Fruit fly (Drosophila melanogaster) whole organism, embryonic: ENCODE data around the gene CG32087.

Source experiments
- Adf1 ChIP-seq: fragments of 200-800 bp; sonication (Bioruptor generic); IDR thresholded peaks from 2 replicates; pipeline ENCODE4 v1.3.6; 2022; ENCODE audit warnings: missing biosample characterization, missing genetic modification characterization
- Atf6 ChIP-seq: fragments of 200-800 bp; sonication (Bioruptor generic); IDR thresholded peaks from 2 replicates; pipeline ENCODE4 v1.3.6; 2022; ENCODE audit warnings: missing biosample characterization, missing genetic modification characterization
- Bteb2 ChIP-seq: fragments of 200-800 bp; sonication (Bioruptor generic); optimal IDR thresholded peaks from 2 replicates; lab custom pipeline; 2016; ENCODE audit warnings: missing biosample characterization, missing genetic modification characterization
- CG10366 ChIP-seq: fragments of 200-800 bp; sonication (Bioruptor generic); IDR thresholded peaks from 2 replicates; pipeline ENCODE4 v1.3.6; 2022; ENCODE audit warnings: missing biosample characterization, missing genetic modification characterization
- CG11247 ChIP-seq: fragments of 200-800 bp; sonication (Bioruptor generic); IDR thresholded peaks from 2 replicates; pipeline ENCODE4 v1.3.6; 2022; ENCODE audit warnings: missing biosample characterization, missing genetic modification characterization
- CG12155 ChIP-seq: fragments of 200-800 bp; sonication (Bioruptor generic); optimal IDR thresholded peaks from 3 replicates; lab custom pipeline; 2016; ENCODE audit warnings: missing biosample characterization, missing genetic modification characterization
- CG12659 ChIP-seq: fragments of 200-800 bp; sonication (Bioruptor generic); optimal IDR thresholded peaks from 3 replicates; lab custom pipeline; 2017; ENCODE audit warnings: mild to moderate bottlenecking, missing biosample characterization, missing genetic modification reagents, missing genetic modification characterization
- CG14050 ChIP-seq: fragments of 200-800 bp; sonication (Bioruptor generic); IDR thresholded peaks from 3 replicates; pipeline ENCODE4 v1.3.6; 2022; ENCODE audit warnings: missing biosample characterization, missing genetic modification characterization
- CG15479 ChIP-seq: fragments of 200-800 bp; sonication (Bioruptor generic); optimal IDR thresholded peaks from 3 replicates; lab custom pipeline; 2019; ENCODE audit warnings: missing biosample characterization, mild to moderate bottlenecking, missing genetic modification characterization, moderate library complexity
- CG17186 ChIP-seq: fragments of 200-800 bp; sonication (Bioruptor generic); optimal IDR thresholded peaks from 3 replicates; lab custom pipeline; 2017; ENCODE audit warnings: missing biosample characterization, missing genetic modification reagents, missing genetic modification characterization
- CG17612 ChIP-seq: fragments of 200-800 bp; sonication (Bioruptor generic); IDR thresholded peaks from 2 replicates; pipeline ENCODE4 v1.3.6; 2022; ENCODE audit warnings: missing biosample characterization, missing genetic modification characterization
- CG1832 ChIP-seq: fragments of 200-800 bp; sonication (Bioruptor generic); optimal IDR thresholded peaks from 2 replicates; lab custom pipeline; 2017; ENCODE audit warnings: missing biosample characterization, mild to moderate bottlenecking, missing genetic modification characterization, inconsistent platforms
- CG18599 ChIP-seq: fragments of 200-800 bp; sonication (Bioruptor generic); optimal IDR thresholded peaks from 3 replicates; lab custom pipeline; 2017; ENCODE audit warnings: missing biosample characterization, missing genetic modification characterization, mild to moderate bottlenecking, moderate library complexity, missing genetic modification reagents
- CG2202 ChIP-seq: fragments of 200-800 bp; sonication (Bioruptor generic); optimal IDR thresholded peaks from 2 replicates; lab custom pipeline; 2018; ENCODE audit warnings: missing biosample characterization, mild to moderate bottlenecking, missing genetic modification characterization
- CG2712 ChIP-seq: fragments of 200-800 bp; optimal IDR thresholded peaks from 3 replicates; lab custom pipeline; 2019; ENCODE audit warnings: missing biosample characterization, mild to moderate bottlenecking, missing genetic modification characterization, moderate library complexity
- CG31388 ChIP-seq: fragments of 200-800 bp; sonication (Bioruptor generic); optimal IDR thresholded peaks from 2 replicates; lab custom pipeline; 2016; ENCODE audit warnings: missing biosample characterization, missing genetic modification characterization
- CG3995 ChIP-seq: fragments of 200-800 bp; sonication (Bioruptor generic); optimal IDR thresholded peaks from 3 replicates; lab custom pipeline; 2016; ENCODE audit warnings: missing biosample characterization, missing genetic modification characterization
- CG42726 ChIP-seq: fragments of 200-800 bp; sonication (Bioruptor generic); IDR thresholded peaks from 2 replicates; pipeline ENCODE4 v1.3.6; 2022; ENCODE audit warnings: missing biosample characterization, missing genetic modification characterization; ENCODE audit not compliant: partially characterized antibody
- CG6175 ChIP-seq: fragments of 200-800 bp; sonication (Bioruptor generic); IDR thresholded peaks from 3 replicates; pipeline ENCODE4 v1.3.6; 2022; ENCODE audit warnings: missing biosample characterization, missing genetic modification characterization
- CG7271 ChIP-seq: fragments of 200-800 bp; sonication (Bioruptor generic); optimal IDR thresholded peaks from 2 replicates; lab custom pipeline; 2018; ENCODE audit warnings: missing biosample characterization, mild to moderate bottlenecking, missing genetic modification characterization, moderate library complexity
- CG8359 ChIP-seq: fragments of 200-800 bp; sonication (Bioruptor generic); optimal IDR thresholded peaks from 2 replicates; lab custom pipeline; 2017; ENCODE audit warnings: missing biosample characterization, mild to moderate bottlenecking, missing genetic modification characterization, borderline replicate concordance
- CG8478 ChIP-seq: fragments of >200 bp; optimal IDR thresholded peaks from 2 replicates; lab custom pipeline; 2018
- D ChIP-seq, 2 experiments: fragments of 200-800 bp in 1 of 2; fragments of >200 bp in 1 of 2; sonication (Bioruptor generic) in 1 of 2; optimal IDR thresholded peaks; 2 replicates in 1 of 2; 3 replicates in 1 of 2; lab custom pipeline; 2017; ENCODE audit warnings: mild to moderate bottlenecking in 1 of 2, missing biosample characterization in 1 of 2, missing genetic modification characterization in 1 of 2, missing genetic modification reagents in 1 of 2
- D19B ChIP-seq: fragments of 200-800 bp; sonication (Bioruptor generic); optimal IDR thresholded peaks from 2 replicates; lab custom pipeline; 2017; ENCODE audit warnings: missing biosample characterization, mild to moderate bottlenecking, missing genetic modification characterization
- Dad ChIP-seq: fragments of 200-800 bp; sonication (Bioruptor generic); optimal IDR thresholded peaks from 3 replicates; lab custom pipeline; 2016; ENCODE audit warnings: missing biosample characterization, missing genetic modification characterization
- Dbx ChIP-seq: fragments of 200-800 bp; sonication (Bioruptor generic); IDR thresholded peaks from 3 replicates; pipeline ENCODE4 v1.3.6; 2022; ENCODE audit warnings: missing biosample characterization, missing genetic modification characterization
- E2f2 ChIP-seq: fragments of 200-800 bp; sonication (Bioruptor generic); IDR thresholded peaks from 2 replicates; pipeline ENCODE4 v1.3.6; 2022; ENCODE audit warnings: missing biosample characterization, missing genetic modification characterization
- ERR ChIP-seq: fragments of 200-800 bp; sonication (Bioruptor generic); optimal IDR thresholded peaks from 2 replicates; lab custom pipeline; 2016; ENCODE audit warnings: missing biosample characterization, missing genetic modification characterization
- Mad ChIP-seq: fragments of 200-800 bp; sonication (Bioruptor generic); optimal IDR thresholded peaks from 2 replicates; lab custom pipeline; 2016; ENCODE audit warnings: missing biosample characterization, missing genetic modification characterization
- Max ChIP-seq: fragments of 200-800 bp; sonication (Bioruptor generic); optimal IDR thresholded peaks from 2 replicates; lab custom pipeline; 2016; ENCODE audit warnings: missing biosample characterization, mild to moderate bottlenecking, missing genetic modification characterization
- Med ChIP-seq: fragments of 200-800 bp; sonication (Bioruptor generic); peaks from one replicate; lab custom pipeline; 2016; ENCODE audit warnings: missing biosample characterization, missing genetic modification characterization, mild to moderate bottlenecking, inconsistent platforms, moderate library complexity
- Ptx1 ChIP-seq: fragments of 200-800 bp; sonication (Bioruptor generic); IDR thresholded peaks from 2 replicates; pipeline ENCODE4 v1.3.6; 2022; ENCODE audit warnings: missing biosample characterization, missing genetic modification characterization
- Stat92E ChIP-seq, 3 experiments: fragments of >200 bp in 2 of 3; fragments of 200-800 bp in 1 of 3; sonication (Bioruptor generic) in 1 of 3; optimal IDR thresholded peaks; 2 replicates each; lab custom pipeline; 2017 to 2019; ENCODE audit warnings: missing biosample characterization in 3 of 3, missing genetic modification characterization in 3 of 3, mild to moderate bottlenecking in 1 of 3, moderate library complexity in 1 of 3
- abd-A ChIP-seq: fragments of 200-800 bp; sonication (Bioruptor generic); optimal IDR thresholded peaks from 3 replicates; lab custom pipeline; 2019; ENCODE audit warnings: missing biosample characterization, mild to moderate bottlenecking, missing genetic modification characterization, moderate library complexity
- ato ChIP-seq: fragments of 200-800 bp; sonication (Bioruptor generic); IDR thresholded peaks from 2 replicates; pipeline ENCODE4 v1.3.6; 2022; ENCODE audit warnings: missing biosample characterization, missing genetic modification characterization; ENCODE audit not compliant: partially characterized antibody
- bowl ChIP-seq: fragments of 200-800 bp; sonication (Bioruptor generic); IDR thresholded peaks from 2 replicates; pipeline ENCODE4 v1.3.6; 2022; ENCODE audit warnings: missing biosample characterization, missing genetic modification characterization
- dati ChIP-seq: fragments of 200-800 bp; sonication (Bioruptor generic); IDR thresholded peaks from 2 replicates; pipeline ENCODE4 v1.3.6; 2022; ENCODE audit warnings: missing biosample characterization, missing genetic modification characterization
- en ChIP-seq: fragments of 200-800 bp; sonication (Bioruptor generic); optimal IDR thresholded peaks from 2 replicates; lab custom pipeline; 2016; ENCODE audit warnings: missing biosample characterization, missing genetic modification characterization
- fd96Cb ChIP-seq: fragments of 200-800 bp; sonication (Bioruptor generic); optimal IDR thresholded peaks from 2 replicates; lab custom pipeline; 2018; ENCODE audit warnings: missing biosample characterization, mild to moderate bottlenecking, missing genetic modification characterization, moderate library complexity
- gfzf ChIP-seq: fragments of 200-800 bp; sonication (Bioruptor generic); optimal IDR thresholded peaks from 2 replicates; lab custom pipeline; 2016; ENCODE audit warnings: missing biosample characterization, mild to moderate bottlenecking, missing genetic modification characterization, moderate library complexity
- gsb-n ChIP-seq: fragments of 200-800 bp; sonication (Bioruptor generic); optimal IDR thresholded peaks from 3 replicates; lab custom pipeline; 2018; ENCODE audit warnings: missing biosample characterization, mild to moderate bottlenecking, missing genetic modification characterization
- lilli ChIP-seq: fragments of 200-800 bp; sonication (Bioruptor generic); optimal IDR thresholded peaks from 3 replicates; lab custom pipeline; 2016; ENCODE audit warnings: missing biosample characterization, missing genetic modification characterization
- lmd ChIP-seq: fragments of 200-800 bp; sonication (Bioruptor generic); IDR thresholded peaks from 2 replicates; pipeline ENCODE4 v1.3.6; 2022; ENCODE audit warnings: missing biosample characterization, missing genetic modification characterization
- mirr ChIP-seq: fragments of 200-800 bp; sonication (Bioruptor generic); optimal IDR thresholded peaks from 3 replicates; lab custom pipeline; 2018; ENCODE audit warnings: missing biosample characterization, mild to moderate bottlenecking, missing genetic modification characterization
- oc ChIP-seq: fragments of 200-800 bp; sonication (Bioruptor generic); optimal IDR thresholded peaks from 2 replicates; lab custom pipeline; 2018; ENCODE audit warnings: missing biosample characterization, mild to moderate bottlenecking, missing genetic modification characterization, moderate library complexity
- pros ChIP-seq: fragments of 200-800 bp; sonication (Bioruptor generic); optimal IDR thresholded peaks from 3 replicates; lab custom pipeline; 2019; ENCODE audit warnings: missing biosample characterization, mild to moderate bottlenecking, missing genetic modification characterization, moderate library complexity
- pum ChIP-seq: fragments of 200-800 bp; sonication (Bioruptor generic); optimal IDR thresholded peaks from 2 replicates; lab custom pipeline; 2016; ENCODE audit warnings: missing biosample characterization, missing genetic modification characterization
- ssp ChIP-seq: fragments of 200-800 bp; sonication (Bioruptor generic); IDR thresholded peaks from 2 replicates; pipeline ENCODE4 v1.3.6; 2022; ENCODE audit warnings: missing biosample characterization, missing genetic modification characterization
- trem ChIP-seq: fragments of 200-800 bp; optimal IDR thresholded peaks from 3 replicates; lab custom pipeline; 2019; ENCODE audit warnings: missing biosample characterization, mild to moderate bottlenecking, missing genetic modification characterization, moderate library complexity
- twi ChIP-seq: fragments of 200-800 bp; optimal IDR thresholded peaks from 2 replicates; lab custom pipeline; 2019; ENCODE audit warnings: missing biosample characterization, mild to moderate bottlenecking, missing genetic modification characterization, moderate library complexity
- vvl ChIP-seq: fragments of 200-800 bp; sonication (Bioruptor generic); IDR thresholded peaks from 2 replicates; pipeline ENCODE4 v1.3.6; 2022; ENCODE audit warnings: missing biosample characterization, missing genetic modification characterization
- zfh1 ChIP-seq: fragments of 200-800 bp; sonication (Bioruptor generic); IDR thresholded peaks from 3 replicates; pipeline ENCODE4 v1.3.6; 2022; ENCODE audit warnings: missing biosample characterization, missing genetic modification characterization

CG32087 gene

DNA sequence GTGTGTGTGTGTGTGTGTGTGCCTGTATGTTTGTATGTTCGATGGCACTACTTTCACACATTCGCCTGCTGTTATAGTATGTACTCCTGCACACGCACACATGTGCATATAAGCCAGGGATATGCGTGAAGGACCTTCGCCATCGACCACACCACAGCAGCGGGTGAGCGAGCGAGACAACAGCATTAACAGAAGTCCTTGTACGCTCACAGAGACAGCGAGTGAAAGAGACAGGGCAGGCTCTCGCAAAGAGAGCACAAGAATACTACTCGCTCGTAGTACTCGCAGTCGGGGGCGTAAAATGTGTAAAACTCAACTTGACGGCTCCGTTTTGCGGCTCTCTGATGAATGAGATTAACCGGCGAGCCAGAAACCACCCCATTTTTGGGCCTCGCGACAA is 33.0 kb downstream of the CG32087 start (continued):
- TF ChIP-seq Bteb2 (GFP tag; lab: Kevin White, UChicago) = no peak
- TF ChIP-seq Dbx (GFP tag; lab: Robert Waterston, UW) = no peak
- TF ChIP-seq abd-A (tag; lab: Kevin White, UChicago) = peak; percentile 13
- TF ChIP-seq CG2712 = no peak
- TF ChIP-seq fd96Cb (tag; lab: Kevin White, UChicago) = no peak
- TF ChIP-seq dati = no peak
- peak; percentile 70 for TF ChIP-seq CG8478
- TF ChIP-seq trem (tag; lab: Kevin White, UChicago) = peak; percentile 52
- TF ChIP-seq mirr = no peak
- no peak for TF ChIP-seq Ptx1
- TF ChIP-seq CG31388 (GFP tag; lab: Kevin White, UChicago) = no peak
- no peak for TF ChIP-seq CG17186 (GFP tag; lab: Kevin White, UChicago)
- TF ChIP-seq ssp (GFP tag; lab: Robert Waterston, UW) = no peak
- TF ChIP-seq ERR (GFP tag; lab: Kevin White, UChicago) = no peak
- no peak for TF ChIP-seq zfh1 (GFP tag; lab: Robert Waterston, UW)
- TF ChIP-seq CG42726 = no peak
- no peak for TF ChIP-seq gsb-n (tag; lab: Kevin White, UChicago)
- no peak for TF ChIP-seq CG3995 (GFP tag; lab: Kevin White, UChicago)
- TF ChIP-seq gfzf (GFP tag; lab: Kevin White, UChicago) = no peak
- TF ChIP-seq CG7271 (tag; lab: Kevin White, UChicago) = no peak
- TF ChIP-seq Dad (GFP tag; lab: Kevin White, UChicago) = no peak
- no peak for TF ChIP-seq Stat92E (GFP tag; optimal IDR thresholded peaks at IDR 0.05; lab: Kevin White, UChicago)
- no peak for TF ChIP-seq Max
- no peak for TF ChIP-seq D19B (GFP tag; lab: Kevin White, UChicago)
- TF ChIP-seq CG12155 = peak; percentile 77
- TF ChIP-seq CG18599 = peak; percentile 22
- TF ChIP-seq lilli (GFP tag; lab: Kevin White, UChicago) = no peak
- TF ChIP-seq E2f2 (GFP tag; lab: Robert Waterston, UW) = no peak
- no peak for TF ChIP-seq ato
- TF ChIP-seq CG17612 (GFP tag; lab: Robert Waterston, UW) = no peak
- TF ChIP-seq CG2202 (tag; lab: Kevin White, UChicago) = no peak
- no peak for TF ChIP-seq lmd (GFP tag; lab: Robert Waterston, UW)
- peak; percentile 77 for TF ChIP-seq CG1832 (GFP tag; lab: Kevin White, UChicago)
- TF ChIP-seq CG15479 (GFP tag; lab: Kevin White, UChicago) = peak; percentile 45
- no peak for TF ChIP-seq CG14050 (GFP tag; lab: Robert Waterston, UW)
- peak; percentile 68 for TF ChIP-seq twi (tag; lab: Kevin White, UChicago)
- TF ChIP-seq CG10366 = no peak
- no peak for TF ChIP-seq vvl (GFP tag; lab: Robert Waterston, UW)
- no peak for TF ChIP-seq CG12659 (GFP tag; lab: Kevin White, UChicago)
- TF ChIP-seq bowl (GFP tag; lab: Robert Waterston, UW) = no peak
- peak; percentile 27 for TF ChIP-seq Med (GFP tag; lab: Kevin White, UChicago)
- TF ChIP-seq pros (GFP tag; lab: Kevin White, UChicago) = peak; percentile 68
- TF ChIP-seq D (optimal IDR thresholded peaks at IDR 0.05; lab: Kevin White, UChicago) = peak; percentile 67
- no peak for TF ChIP-seq D (GFP tag; optimal IDR thresholded peaks at IDR 0.05; lab: Kevin White, UChicago)
- TF ChIP-seq Atf6 (GFP tag; lab: Robert Waterston, UW) = no peak
- no peak for TF ChIP-seq en
- TF ChIP-seq Mad (GFP tag; lab: Kevin White, UChicago) = no peak
- no peak for TF ChIP-seq CG8359 (GFP tag; lab: Kevin White, UChicago)
- no peak for TF ChIP-seq oc (tag; lab: Kevin White, UChicago)
- TF ChIP-seq CG6175 (GFP tag; lab: Robert Waterston, UW) = no peak
- no peak for TF ChIP-seq pum (GFP tag; lab: Kevin White, UChicago)
- TF ChIP-seq Adf1 (GFP tag; lab: Robert Waterston, UW) = no peak
- no peak for TF ChIP-seq CG11247 (GFP tag; lab: Robert Waterston, UW)
